Fruit fly (Drosophila melanogaster) whole organism, pupa: ENCODE results near the gene ETHR.

Experiments
- CG10348 ChIP-seq: fragments of 200-800 bp; sonication (Bioruptor generic); IDR thresholded peaks from 2 replicates; pipeline ENCODE4 v1.3.6; 2022; ENCODE audit warnings: missing biosample characterization, missing genetic modification characterization
- CG12605 ChIP-seq: fragments of 200-800 bp; sonication (Bioruptor generic); IDR thresholded peaks from 2 replicates; pipeline ENCODE4 v1.3.6; 2022; ENCODE audit warnings: missing biosample characterization, missing genetic modification characterization
- CG13204 ChIP-seq: fragments of 200-800 bp; sonication (Bioruptor generic); optimal IDR thresholded peaks from 2 replicates; lab custom pipeline; 2018; ENCODE audit warnings: missing biosample characterization, mild to moderate bottlenecking, missing genetic modification characterization, moderate library complexity
- CG14655 ChIP-seq: fragments of 200-800 bp; sonication (Bioruptor generic); optimal IDR thresholded peaks from 3 replicates; lab custom pipeline; 2017; ENCODE audit warnings: mild to moderate bottlenecking, missing biosample characterization, missing genetic modification reagents, missing genetic modification characterization
- CG15710 ChIP-seq: fragments of 200-800 bp; sonication (Bioruptor generic); optimal IDR thresholded peaks from 2 replicates; lab custom pipeline; 2018; ENCODE audit warnings: missing biosample characterization, mild to moderate bottlenecking, missing genetic modification characterization, moderate library complexity
- CG17806 ChIP-seq: fragments of 200-800 bp; sonication (Bioruptor generic); optimal IDR thresholded peaks from 2 replicates; lab custom pipeline; 2018; ENCODE audit warnings: missing biosample characterization, mild to moderate bottlenecking, missing genetic modification characterization, moderate library complexity
- CG32121 ChIP-seq: fragments of 200-800 bp; sonication (Bioruptor generic); IDR thresholded peaks from 2 replicates; pipeline ENCODE4 v1.3.6; 2022; ENCODE audit warnings: missing biosample characterization, missing genetic modification characterization
- CG34367 ChIP-seq: fragments of 200-800 bp; sonication (Bioruptor generic); optimal IDR thresholded peaks from 2 replicates; lab custom pipeline; 2018; ENCODE audit warnings: missing biosample characterization, mild to moderate bottlenecking, missing genetic modification characterization
- CG4496 ChIP-seq: fragments of 200-800 bp; sonication (Bioruptor generic); IDR thresholded peaks from 3 replicates; pipeline ENCODE4 v1.3.6; 2022; ENCODE audit warnings: missing biosample characterization, missing genetic modification characterization
- CG8159 ChIP-seq: fragments of 200-800 bp; sonication (Bioruptor generic); optimal IDR thresholded peaks from 3 replicates; lab custom pipeline; 2018; ENCODE audit warnings: missing biosample characterization, mild to moderate bottlenecking, missing genetic modification characterization, moderate library complexity
- CG8301 ChIP-seq: fragments of 200-800 bp; sonication (Bioruptor generic); optimal IDR thresholded peaks from 2 replicates; lab custom pipeline; 2018; ENCODE audit warnings: missing biosample characterization, mild to moderate bottlenecking, missing genetic modification characterization
- CG9948 ChIP-seq: fragments of 200-800 bp; sonication (Bioruptor generic); optimal IDR thresholded peaks from 2 replicates; lab custom pipeline; 2018; ENCODE audit warnings: missing biosample characterization, mild to moderate bottlenecking, missing genetic modification characterization, moderate library complexity
- D1 ChIP-seq: fragments of 200-800 bp; sonication (Bioruptor generic); optimal IDR thresholded peaks from 2 replicates; lab custom pipeline; 2018; ENCODE audit warnings: missing biosample characterization, mild to moderate bottlenecking, missing genetic modification characterization, moderate library complexity
- EcR ChIP-seq: fragments of 200-800 bp; sonication (Bioruptor generic); optimal IDR thresholded peaks from 3 replicates; lab custom pipeline; 2019; ENCODE audit warnings: missing biosample characterization, missing genetic modification characterization, mild to moderate bottlenecking, moderate library complexity, missing genetic modification reagents
- Ets98B ChIP-seq: fragments of 200-800 bp; sonication (Bioruptor generic); IDR thresholded peaks from 2 replicates; pipeline ENCODE4 v1.3.6; 2022; ENCODE audit warnings: missing biosample characterization, missing genetic modification characterization
- Pif1A ChIP-seq: fragments of 200-800 bp; sonication (Bioruptor generic); optimal IDR thresholded peaks from 3 replicates; lab custom pipeline; 2016; ENCODE audit warnings: missing biosample characterization, missing genetic modification characterization
- Pif1B ChIP-seq: fragments of 200-800 bp; sonication (Bioruptor generic); optimal IDR thresholded peaks from 3 replicates; lab custom pipeline; 2016; ENCODE audit warnings: missing biosample characterization, missing genetic modification characterization
- Snoo ChIP-seq: fragments of 200-800 bp; sonication (Bioruptor generic); optimal IDR thresholded peaks from 3 replicates; lab custom pipeline; 2017; ENCODE audit warnings: missing biosample characterization, mild to moderate bottlenecking, missing genetic modification characterization, inconsistent platforms
- fd96Ca ChIP-seq: fragments of 200-800 bp; sonication (Bioruptor generic); IDR thresholded peaks from 3 replicates; pipeline ENCODE4 v1.3.6; 2022; ENCODE audit warnings: missing biosample characterization, missing genetic modification characterization
- gl ChIP-seq: fragments of 200-800 bp; sonication (Bioruptor generic); optimal IDR thresholded peaks from 2 replicates; lab custom pipeline; 2018; ENCODE audit warnings: missing biosample characterization, mild to moderate bottlenecking, missing genetic modification characterization
- rn ChIP-seq: fragments of 200-800 bp; sonication (Bioruptor generic); IDR thresholded peaks from 2 replicates; pipeline ENCODE4 v1.3.6; 2022; ENCODE audit warnings: missing biosample characterization, missing genetic modification characterization

ETHR gene

DNA sequence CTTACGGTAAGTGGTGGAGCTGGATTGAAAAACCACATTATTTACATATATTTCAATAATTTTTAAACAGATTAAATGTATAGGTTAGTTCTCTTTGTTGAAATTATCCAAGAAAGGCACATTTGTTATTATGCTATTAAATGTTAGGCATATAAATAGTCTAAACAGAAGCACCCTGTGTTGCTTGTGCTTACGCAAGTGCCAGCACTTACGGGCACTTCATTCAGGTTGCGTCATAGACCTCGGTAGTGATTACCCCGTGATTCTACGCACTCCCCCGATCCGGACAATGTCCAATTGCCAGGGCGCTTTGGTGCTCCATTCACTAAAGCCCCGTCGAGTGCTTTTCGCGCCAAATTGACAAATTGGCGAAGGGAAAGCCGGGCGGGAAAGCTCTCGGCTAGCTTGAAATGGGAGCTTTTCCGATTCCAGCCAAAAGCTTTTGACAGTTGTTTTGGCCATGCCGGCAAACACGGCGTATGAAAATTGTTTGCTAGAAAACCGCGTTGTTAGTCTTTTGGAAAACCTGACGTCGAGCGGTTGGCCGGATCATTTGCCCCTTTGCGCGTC lies at the start of gene ETHR:
ETHR (plus strand) TSS at position 520 of the 570 bp plus-strand sequence.
- TF ChIP-seq CG10348 (GFP tag; lab: Robert Waterston, UW) (no peak), Pif1A (GFP tag; lab: Kevin White, UChicago) (peak; percentile 3), fd96Ca (peak; percentile 23; the same call in 1 of the 3 replicates), Pif1B (GFP tag; lab: Kevin White, UChicago) (no peak), Snoo (tag; lab: Kevin White, UChicago) (no peak), CG32121 (peak; percentile 54), Ets98B (GFP tag; lab: Robert Waterston, UW) (no peak), CG4496 (GFP tag; lab: Robert Waterston, UW) (peak; percentile 66; the same call in 1 of the 3 replicates)
- TF ChIP-seq, all 21 proteins: peak for 4

DNA sequence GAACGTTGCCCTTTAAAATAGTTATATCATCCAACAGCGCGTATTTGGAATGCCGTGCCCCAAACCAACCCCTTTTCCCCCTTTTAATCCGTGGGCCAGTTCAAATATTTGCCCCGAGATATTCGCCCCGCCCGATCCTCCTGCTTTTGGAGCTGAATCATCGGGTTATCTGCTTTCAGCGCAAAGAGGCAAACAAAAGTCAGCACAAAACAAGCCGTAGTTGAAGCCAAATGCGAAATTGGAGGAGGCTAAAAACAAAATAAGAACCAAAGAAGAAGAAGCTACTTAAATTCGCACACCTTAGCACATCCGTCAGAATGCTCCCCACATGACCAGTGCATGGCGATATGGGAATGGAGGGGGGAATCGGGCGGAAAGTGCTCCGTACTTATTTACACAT lies 49.2 kb upstream of the ETHR start:
- TF ChIP-seq Ets98B (GFP tag; lab: Robert Waterston, UW) (no peak), CG15710 (tag; lab: Kevin White, UChicago) (no peak), CG8301 (tag; lab: Kevin White, UChicago) (no peak), CG9948 (no peak), CG8159 (no peak), CG14655 (GFP tag; lab: Kevin White, UChicago) (no peak), CG17806 (no peak), CG34367 (tag; lab: Kevin White, UChicago) (no peak), CG12605 (GFP tag; lab: Robert Waterston, UW) (no peak), Snoo (tag; lab: Kevin White, UChicago) (no peak), D1 (tag; lab: Kevin White, UChicago) (no peak), CG32121 (no peak), CG4496 (GFP tag; lab: Robert Waterston, UW) (no peak), fd96Ca (no peak), CG10348 (GFP tag; lab: Robert Waterston, UW) (no peak), Pif1B (GFP tag; lab: Kevin White, UChicago) (no peak), rn (no peak), EcR (no peak), Pif1A (GFP tag; lab: Kevin White, UChicago) (no peak)

DNA sequence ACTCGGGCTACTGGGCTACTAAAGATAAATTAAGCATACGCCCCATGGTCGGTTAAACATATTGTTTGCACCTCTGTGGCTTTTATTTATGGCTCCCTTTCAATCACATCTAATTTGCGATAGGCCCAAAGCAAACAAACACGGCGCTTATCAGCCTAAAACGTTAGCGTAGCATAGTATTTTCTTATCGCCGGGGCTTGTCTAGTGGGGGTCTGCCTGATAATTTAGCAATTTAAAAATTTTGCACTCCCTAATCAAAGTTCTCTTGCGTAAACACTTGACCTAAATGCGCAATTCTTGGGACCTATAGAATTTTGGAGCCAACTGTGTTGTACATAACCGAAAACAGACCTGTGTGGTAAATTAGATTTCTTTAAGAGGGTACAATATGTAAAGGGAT lies 48.7 kb upstream of the ETHR start:
- TF ChIP-seq D1 (tag; lab: Kevin White, UChicago) (no peak), Pif1B (GFP tag; lab: Kevin White, UChicago) (no peak), EcR (no peak), rn (no peak), CG15710 (tag; lab: Kevin White, UChicago) (no peak), CG32121 (no peak), CG4496 (GFP tag; lab: Robert Waterston, UW) (no peak), CG12605 (GFP tag; lab: Robert Waterston, UW) (no peak)
- TF ChIP-seq, all 21 proteins: peak for 0

DNA sequence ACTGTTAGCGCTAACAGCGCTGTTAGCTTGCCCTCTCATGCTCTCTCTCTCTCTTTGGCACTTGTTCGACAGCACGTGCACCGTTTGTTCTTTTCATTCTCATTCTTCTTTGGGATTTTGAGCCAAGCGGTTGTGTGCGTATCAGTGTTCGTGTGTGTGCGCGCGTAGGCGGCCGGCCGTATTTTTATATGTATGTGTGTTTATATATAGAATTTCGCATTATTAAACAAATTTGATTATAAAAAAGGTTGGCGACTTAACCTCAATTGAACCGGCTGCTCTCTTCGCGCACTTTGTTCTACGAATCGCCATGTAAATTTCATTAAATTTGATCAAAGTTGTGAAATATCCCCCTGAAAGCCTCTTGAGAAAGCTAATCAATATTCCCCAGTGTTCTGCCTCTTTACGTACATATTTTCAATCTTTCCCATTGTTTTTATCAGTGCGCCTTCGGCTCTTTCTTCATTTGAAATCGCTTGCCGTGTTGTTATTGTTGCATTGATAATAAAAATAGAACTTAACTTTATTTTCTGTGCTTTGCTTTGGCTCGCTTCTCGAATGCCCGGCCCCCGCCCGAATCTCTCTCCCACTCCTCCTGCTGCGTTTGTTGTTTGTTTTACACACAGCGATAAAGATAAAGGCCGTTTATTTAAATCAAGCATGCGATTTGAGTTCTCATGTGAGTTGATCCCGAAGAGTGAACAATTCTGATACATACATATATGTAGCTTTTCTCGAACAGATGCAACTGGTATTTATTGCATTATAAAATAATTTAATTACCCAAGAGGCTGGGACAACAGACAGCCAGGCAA lies 47.5 kb upstream of the ETHR start:
- TF ChIP-seq CG4496 (GFP tag; lab: Robert Waterston, UW): no peak
- TF ChIP-seq CG34367 (tag; lab: Kevin White, UChicago): no peak
- TF ChIP-seq EcR: peak; percentile 27
- no peak for TF ChIP-seq CG10348 (GFP tag; lab: Robert Waterston, UW)
- no peak for TF ChIP-seq gl (tag; lab: Kevin White, UChicago)
- TF ChIP-seq CG13204 (GFP tag; lab: Kevin White, UChicago): no peak
- peak; percentile 1 for TF ChIP-seq CG14655 (GFP tag; lab: Kevin White, UChicago)
- TF ChIP-seq CG32121: no peak
- TF ChIP-seq rn: no peak
- TF ChIP-seq CG17806: no peak
- TF ChIP-seq, all 21 proteins: peak for 2

DNA sequence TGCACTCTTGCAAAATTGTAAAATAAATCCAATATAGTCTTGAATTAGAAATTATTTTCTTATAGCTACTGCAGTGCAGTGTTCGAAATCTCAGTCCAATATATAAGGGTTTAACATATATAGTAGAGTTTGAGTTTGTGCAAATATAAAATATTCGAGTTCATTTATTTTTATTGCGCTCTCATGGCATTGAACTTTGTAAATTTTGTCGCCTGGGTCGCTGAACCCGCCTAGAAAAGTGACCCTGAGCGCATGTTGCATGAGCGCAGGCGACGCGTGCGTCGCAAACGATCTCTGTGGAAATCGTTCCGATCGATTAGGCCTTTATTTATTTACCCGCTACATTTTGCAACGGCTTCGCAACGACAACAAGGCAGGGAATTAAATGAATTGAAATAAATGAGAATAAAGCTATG lies 46.9 kb upstream of the ETHR start:
- TF ChIP-seq Snoo (tag; lab: Kevin White, UChicago): peak; percentile 14
- peak; percentile 50; the same call in 1 of the 3 replicates for TF ChIP-seq CG4496 (GFP tag; lab: Robert Waterston, UW)
- TF ChIP-seq CG34367 (tag; lab: Kevin White, UChicago): peak; percentile 57
- TF ChIP-seq CG8301 (tag; lab: Kevin White, UChicago): peak; percentile 58
- TF ChIP-seq rn: 0 out of 2 replicates have a peak, but pooled peaks have one; percentile 24
- peak; percentile 57 for TF ChIP-seq CG32121
- TF ChIP-seq Ets98B (GFP tag; lab: Robert Waterston, UW): peak; percentile 53
- peak; percentile 63 for TF ChIP-seq Pif1B (GFP tag; lab: Kevin White, UChicago)
- peak; percentile 89 for TF ChIP-seq EcR
- TF ChIP-seq CG8159: peak; percentile 70
- TF ChIP-seq Pif1A (GFP tag; lab: Kevin White, UChicago): peak; percentile 66
- TF ChIP-seq CG12605 (GFP tag; lab: Robert Waterston, UW): 0 out of 2 replicates have a peak, but pooled peaks have one; percentile 36
- TF ChIP-seq CG13204 (GFP tag; lab: Kevin White, UChicago): no peak
- TF ChIP-seq CG10348 (GFP tag; lab: Robert Waterston, UW): 0 out of 2 replicates have a peak, but pooled peaks have one; percentile 27
- peak; percentile 61 for TF ChIP-seq CG15710 (tag; lab: Kevin White, UChicago)
- TF ChIP-seq gl (tag; lab: Kevin White, UChicago): no peak
- peak; percentile 65 for TF ChIP-seq CG9948
- TF ChIP-seq fd96Ca: peak; percentile 78
- TF ChIP-seq D1 (tag; lab: Kevin White, UChicago): no peak
- peak; percentile 67 for TF ChIP-seq CG14655 (GFP tag; lab: Kevin White, UChicago)
- TF ChIP-seq CG17806: peak; percentile 65
